Worm (Caenorhabditis elegans): ENCODE data around the gene ins-6.

Gene ins-6

ce11 chrII:5956583-5956982, 43.7 kb upstream of the ins-6 start, which contains the start of gene casy-1 (continued):
- no peak for TF ChIP-seq ztf-3 (GFP tag; optimal IDR thresholded peaks at IDR 0.05)
- no peak for TF ChIP-seq ceh-58 (GFP tag; IDR thresholded peaks at IDR 0.05)
- no peak for TF ChIP-seq T26A5.8 (tag; optimal IDR thresholded peaks at IDR 0.05)
- TF ChIP-seq aptf-2 (GFP tag; conservative IDR thresholded peaks at IDR 0.05), result no peak

ce11 chrII:5957803-5958367, 42.4 kb upstream of the ins-6 start:
- TF ChIP-seq B0336.3 (GFP tag; IDR thresholded peaks at IDR 0.05) (no peak), lin-54 (GFP tag; optimal IDR thresholded peaks at IDR 0.05) (no peak), ceh-79 (tag; optimal IDR thresholded peaks at IDR 0.05) (no peak), F22D6.2 (tag; optimal IDR thresholded peaks at IDR 0.05) (no peak), snpc-1.3 (tag; optimal IDR thresholded peaks at IDR 0.05; ENCODE audit: insufficient read depth) (no peak), akir-1 (GFP tag; optimal IDR thresholded peaks at IDR 0.05) (no peak), Y79H2A.3 (GFP tag; conservative IDR thresholded peaks at IDR 0.05) (no peak), Y53F4B.3 (GFP tag; IDR thresholded peaks at IDR 0.05) (no peak), ccch-3 (GFP tag; optimal IDR thresholded peaks at IDR 0.05) (no peak), hmg-1.2 (GFP tag; IDR thresholded peaks at IDR 0.05) (no peak), madf-8 (GFP tag; conservative IDR thresholded peaks at IDR 0.05) (no peak), egrh-3 (GFP tag; IDR thresholded peaks at IDR 0.05) (no peak), sptf-2 (GFP tag; optimal IDR thresholded peaks at IDR 0.05) (no peak), ztf-6 (GFP tag; IDR thresholded peaks at IDR 0.05) (no peak), dpl-1 (GFP tag; optimal IDR thresholded peaks at IDR 0.05) (no peak), attf-5 (GFP tag; optimal IDR thresholded peaks at IDR 0.05) (no peak)

ce11 chrII:5959575-5960119, 40.6 kb upstream of the ins-6 start:
- TF ChIP-seq sptf-2 (GFP tag; optimal IDR thresholded peaks at IDR 0.05) (no peak), nhr-90 (tag; optimal IDR thresholded peaks at IDR 0.05) (no peak), nhr-120 (GFP tag; IDR thresholded peaks at IDR 0.05) (no peak), F37B4.10 (GFP tag; IDR thresholded peaks at IDR 0.05) (no peak), ccch-3 (GFP tag; optimal IDR thresholded peaks at IDR 0.05) (no peak), F10E7.11 (tag; optimal IDR thresholded peaks at IDR 0.05) (no peak), ekl-4 (GFP tag; IDR thresholded peaks at IDR 0.05) (no peak), fkh-3 (tag; optimal IDR thresholded peaks at IDR 0.05) (no peak), ztf-26 (tag; optimal IDR thresholded peaks at IDR 0.05) (no peak), Y95B8A.8 (GFP tag; IDR thresholded peaks at IDR 0.05) (no peak), tlf-1 (GFP tag; optimal IDR thresholded peaks at IDR 0.05) (no peak), ama-1 (optimal IDR thresholded peaks at IDR 0.05) (no peak), ama-1 (GFP tag; optimal IDR thresholded peaks at IDR 0.05) (no peak), K11D2.4 (GFP tag; IDR thresholded peaks at IDR 0.05) (no peak), madf-3 (GFP tag; IDR thresholded peaks at IDR 0.05) (no peak), rpc-1 (optimal IDR thresholded peaks at IDR 0.05) (no peak), rpc-1 (tag; optimal IDR thresholded peaks at IDR 0.05) (no peak), bed-2 (GFP tag; IDR thresholded peaks at IDR 0.05) (no peak), egl-44 (GFP tag; IDR thresholded peaks at IDR 0.05) (no peak), mxl-1 (tag; optimal IDR thresholded peaks at IDR 0.05) (no peak), ceh-58 (GFP tag; IDR thresholded peaks at IDR 0.05) (no peak)
